Fruit fly (Drosophila melanogaster): Measurements from ENCODE around the gene dsh.
A peak's percentile ranks its signal among the peaks of the same experiment; 100 is the strongest.

The dsh gene

DNA sequence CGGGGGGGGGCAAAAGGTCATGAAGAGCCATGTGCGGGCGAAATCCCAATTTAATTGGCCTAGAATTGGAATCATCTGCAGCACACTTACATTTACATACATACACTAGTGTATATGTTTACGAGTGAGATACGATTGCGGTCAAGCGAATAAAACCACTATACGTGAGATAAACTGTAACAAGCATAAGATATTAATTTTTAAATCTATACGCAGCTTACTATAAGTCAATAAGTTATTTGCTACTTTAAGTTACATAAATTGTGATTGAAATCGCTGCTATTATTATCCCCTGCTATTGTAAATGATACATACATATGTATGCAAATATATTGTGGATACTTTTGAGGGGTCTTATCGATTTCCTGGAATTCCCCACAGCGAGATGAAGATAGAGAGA, 23.5 kb downstream of the dsh start:
- no peak for TF ChIP-seq CG6276 (GFP tag; optimal IDR thresholded peaks at IDR 0.05)
- peak; percentile 2 for TF ChIP-seq cyc (GFP tag; optimal IDR thresholded peaks at IDR 0.05)
- no peak for TF ChIP-seq acj6 (GFP tag; optimal IDR thresholded peaks at IDR 0.05)
- no peak for TF ChIP-seq CG4318 (GFP tag; optimal IDR thresholded peaks at IDR 0.05)
- TF ChIP-seq Eip78C (GFP tag): peak; percentile 73
- TF ChIP-seq fd59A (GFP tag; optimal IDR thresholded peaks at IDR 0.05): no peak
- no peak for TF ChIP-seq CG32006 (GFP tag; optimal IDR thresholded peaks at IDR 0.05)
- no peak for TF ChIP-seq spab (GFP tag; optimal IDR thresholded peaks at IDR 0.05)
- peak; percentile 9 for TF ChIP-seq CG34406 (GFP tag; optimal IDR thresholded peaks at IDR 0.05)
- TF ChIP-seq Sox102F (GFP tag; optimal IDR thresholded peaks at IDR 0.05): no peak
- peak in 1 of 2 experiments; percentile 19 for TF ChIP-seq ss (GFP tag; optimal IDR thresholded peaks at IDR 0.05)
- no peak for TF ChIP-seq CG1621 (tag; optimal IDR thresholded peaks at IDR 0.05)
- TF ChIP-seq Eip75B (GFP tag; optimal IDR thresholded peaks at IDR 0.05): peak; percentile 21
- TF ChIP-seq CG11294 (GFP tag; IDR thresholded peaks at IDR 0.05): no peak
- peak; percentile 18 for TF ChIP-seq OdsH (GFP tag; optimal IDR thresholded peaks at IDR 0.05)
- peak; percentile 33; the same call in 1 of the 2 replicates for TF ChIP-seq CG15336 (GFP tag; IDR thresholded peaks at IDR 0.05)
- TF ChIP-seq Met (GFP tag; optimal IDR thresholded peaks at IDR 0.05): peak; percentile 13
- TF ChIP-seq CG8119 (GFP tag; IDR thresholded peaks at IDR 0.05): peak; percentile 38; the same call in 1 of the 3 replicates
- peak; percentile 26 for TF ChIP-seq esn (GFP tag; optimal IDR thresholded peaks at IDR 0.05)
- TF ChIP-seq Sox14 (GFP tag; optimal IDR thresholded peaks at IDR 0.05): no peak
- TF ChIP-seq dac (GFP tag; optimal IDR thresholded peaks at IDR 0.05): no peak
- peak; percentile 21 for TF ChIP-seq dsx (GFP tag; optimal IDR thresholded peaks at IDR 0.05; ENCODE audit: poor library complexity, severe bottlenecking)
- TF ChIP-seq topi (GFP tag; optimal IDR thresholded peaks at IDR 0.05): peak; percentile 21
- TF ChIP-seq CG6854 (GFP tag; optimal IDR thresholded peaks at IDR 0.05): no peak
- no peak for TF ChIP-seq fkh (GFP tag; optimal IDR thresholded peaks at IDR 0.05)
- peak; percentile 34; the same call in 2 of the 3 replicates for TF ChIP-seq CG6163 (GFP tag; IDR thresholded peaks at IDR 0.05)
- TF ChIP-seq CG10631 (GFP tag; optimal IDR thresholded peaks at IDR 0.05): no peak
- peak; percentile 29 for TF ChIP-seq CG3032 (tag; optimal IDR thresholded peaks at IDR 0.05)
- TF ChIP-seq eg (GFP tag; IDR thresholded peaks at IDR 0.05): peak; percentile 61; the same call in 2 of the 3 replicates
- peak; percentile 58 for TF ChIP-seq svp (GFP tag)
- peak; percentile 4 for TF ChIP-seq achi (GFP tag; optimal IDR thresholded peaks at IDR 0.05)
- peak; percentile 8 for TF ChIP-seq Ets96B (tag; optimal IDR thresholded peaks at IDR 0.05)
- TF ChIP-seq CG31627 (GFP tag; optimal IDR thresholded peaks at IDR 0.05): no peak
- TF ChIP-seq net (GFP tag; optimal IDR thresholded peaks at IDR 0.05): no peak
- TF ChIP-seq pdm3 (GFP tag; optimal IDR thresholded peaks at IDR 0.05): peak; percentile 27
- TF ChIP-seq Blimp-1 (GFP tag; optimal IDR thresholded peaks at IDR 0.05): no peak
- TF ChIP-seq lz (GFP tag; optimal IDR thresholded peaks at IDR 0.05): peak; percentile 23

DNA sequence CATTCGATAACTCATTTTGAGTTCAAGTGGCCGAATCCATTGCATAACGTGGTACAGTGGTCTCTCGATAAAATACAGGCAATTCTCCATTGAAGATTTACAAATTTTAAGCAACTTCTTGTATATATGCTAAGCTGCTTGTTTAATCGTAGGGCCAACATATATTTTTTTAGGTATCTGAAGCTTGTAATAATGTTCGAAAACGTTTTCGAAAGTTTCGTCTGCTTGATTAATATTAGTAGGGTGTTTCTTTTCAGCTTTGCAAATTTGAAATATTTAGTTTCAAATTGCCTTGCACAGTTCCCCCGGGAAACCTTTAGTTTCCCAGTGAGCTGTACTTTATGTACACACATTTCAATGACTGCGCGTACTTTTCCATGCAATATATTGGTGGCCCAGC, 24.1 kb downstream of the dsh start:
- TF ChIP-seq ss (GFP tag; optimal IDR thresholded peaks at IDR 0.05): no peak
- no peak for TF ChIP-seq CG34406 (GFP tag; optimal IDR thresholded peaks at IDR 0.05)
- no peak for TF ChIP-seq CG8632 (GFP tag; optimal IDR thresholded peaks at IDR 0.05)

DNA sequence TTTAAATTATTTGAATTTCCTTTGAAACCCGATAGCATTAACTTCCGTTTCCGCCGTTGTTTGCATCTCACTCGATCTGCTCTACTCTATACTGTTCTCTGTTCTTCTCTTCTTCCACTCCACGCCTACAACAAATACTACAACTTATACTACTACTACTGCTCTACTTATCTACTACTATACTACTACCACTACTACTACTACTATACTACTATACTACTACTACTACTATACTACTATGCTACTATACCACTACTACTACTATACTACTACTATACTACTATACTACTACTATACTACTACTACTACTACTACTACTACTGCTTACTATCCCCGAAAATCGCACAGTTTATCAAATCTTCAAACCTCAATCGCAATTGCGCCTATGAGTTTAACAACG, 26.9 kb downstream of the dsh start:
- TF ChIP-seq Eip78C (GFP tag): no peak
- no peak for TF ChIP-seq CG9139 (GFP tag; optimal IDR thresholded peaks at IDR 0.05)
- TF ChIP-seq CG7368 (GFP tag; optimal IDR thresholded peaks at IDR 0.05): no peak
- no peak for TF ChIP-seq dsx (GFP tag; optimal IDR thresholded peaks at IDR 0.05; ENCODE audit: poor library complexity, severe bottlenecking)
- no peak for TF ChIP-seq CG15336 (GFP tag; IDR thresholded peaks at IDR 0.05)
- TF ChIP-seq CG6276 (GFP tag; optimal IDR thresholded peaks at IDR 0.05): no peak
- TF ChIP-seq CG3032 (tag; optimal IDR thresholded peaks at IDR 0.05): no peak
- TF ChIP-seq CG8319 (GFP tag; optimal IDR thresholded peaks at IDR 0.05): no peak
- no peak for TF ChIP-seq CG32006 (GFP tag; optimal IDR thresholded peaks at IDR 0.05)
- TF ChIP-seq CG6163 (GFP tag; IDR thresholded peaks at IDR 0.05): no peak
- TF ChIP-seq CG11762 (GFP tag; optimal IDR thresholded peaks at IDR 0.05; ENCODE audit: insufficient read depth): no peak
